Worm (Caenorhabditis elegans): ENCODE data around the gene gst-35.
"Not testable (repeated sequence)": the region's sequence is repeated elsewhere in the genome, so short reads cannot be mapped to it uniquely, and the experiment has no call there.

The gst-35 gene

DNA sequence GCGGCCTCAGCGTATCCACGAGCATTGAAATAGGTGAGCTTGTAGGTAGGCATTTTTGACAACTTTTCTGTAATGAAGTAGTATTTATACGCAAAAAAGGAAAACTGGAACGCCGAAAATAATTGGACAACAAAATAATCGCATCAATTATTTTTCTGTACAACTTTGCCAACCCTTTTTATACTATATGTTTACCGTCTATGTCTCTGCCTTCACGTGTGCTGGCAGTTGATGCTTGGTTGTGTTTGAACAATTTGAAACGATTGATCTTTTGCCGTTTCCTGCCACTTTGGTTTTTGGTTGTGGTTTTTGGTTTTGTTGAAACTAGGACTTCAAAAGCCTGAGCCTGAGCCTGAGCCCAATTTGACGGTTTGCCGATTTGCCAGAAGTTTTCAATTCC, 17.8 kb downstream of the gst-35 start, which contains the start of gene gst-28:
Gene gst-28 (minus strand): TSS at position 238 of the 400 bp plus-strand sequence.
- TF ChIP-seq unc-62 (GFP tag; optimal IDR thresholded peaks at IDR 0.05), result no peak

DNA sequence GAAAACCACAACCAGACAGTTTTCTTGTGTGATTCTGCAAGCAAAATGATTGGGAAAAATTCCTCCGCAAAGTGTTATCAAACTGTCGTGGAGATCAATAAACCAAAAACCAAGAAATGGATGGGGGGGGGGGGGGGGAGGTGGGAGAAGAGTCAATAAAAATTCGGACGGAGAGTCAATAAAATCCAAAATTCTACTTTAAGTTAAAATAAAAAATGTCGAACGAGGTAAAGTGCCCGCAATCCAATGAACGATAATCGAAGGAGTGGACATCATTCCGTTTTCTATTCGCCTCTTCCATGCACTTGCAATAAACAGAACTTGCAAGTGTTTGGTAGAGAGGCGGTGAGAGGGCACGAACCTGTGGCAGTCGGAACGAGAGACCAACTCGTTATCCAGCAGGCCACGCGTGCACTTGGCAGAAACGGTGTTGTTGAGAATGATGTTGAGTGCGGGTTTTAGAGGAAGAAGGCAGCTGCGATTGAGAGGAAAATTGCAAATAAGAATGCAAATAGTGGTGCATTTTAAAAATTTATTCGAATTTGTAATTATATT, 19.4 kb downstream of the gst-35 start, which contains the start of gene gst-27:
Gene gst-27 (minus strand): TSS at position 51 of the 555 bp plus-strand sequence.
- no peak for TF ChIP-seq unc-62 (GFP tag; optimal IDR thresholded peaks at IDR 0.05)

DNA sequence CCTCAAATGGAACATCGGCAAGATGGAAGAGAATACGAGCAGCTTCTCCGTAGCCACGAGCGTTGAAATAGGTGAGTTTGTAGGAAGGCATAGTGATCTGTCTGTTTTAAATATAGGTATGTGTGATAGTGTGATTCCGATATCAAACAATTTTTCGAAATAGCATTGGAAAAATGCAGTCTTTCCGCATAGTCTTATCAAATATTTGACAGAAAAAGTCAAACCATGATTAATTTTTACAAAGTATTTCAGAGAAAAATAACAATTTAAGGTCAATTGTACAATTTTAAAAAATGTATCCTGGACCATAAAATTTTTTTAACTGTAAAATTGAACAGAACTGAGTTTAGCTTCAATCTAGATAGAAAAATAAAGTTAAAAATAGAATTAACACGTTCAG, 20.7 kb downstream of the gst-35 start, which contains the start of gene gst-26:
Gene gst-26 (minus strand): TSS at position 101 of the 400 bp plus-strand sequence.
- no peak for TF ChIP-seq unc-62 (GFP tag; optimal IDR thresholded peaks at IDR 0.05)

DNA sequence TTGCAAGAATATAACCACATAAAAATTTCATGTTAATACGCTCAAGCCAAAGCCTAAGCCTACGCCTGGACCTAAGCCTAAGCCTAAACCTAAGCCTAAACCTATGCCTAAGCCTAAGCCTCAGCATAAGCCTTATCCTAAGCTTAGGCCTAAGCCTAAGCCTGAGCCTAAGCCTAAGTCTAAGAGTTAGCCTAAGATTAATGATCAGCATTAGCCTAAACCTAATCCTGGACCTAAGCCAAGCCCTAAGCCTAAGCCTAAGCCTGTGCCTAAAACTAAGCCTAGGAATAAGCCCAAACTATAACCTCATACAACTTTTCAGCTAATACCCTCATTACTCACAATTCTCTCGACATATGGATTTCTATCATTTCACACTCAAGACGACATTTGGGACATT, 26.8 kb downstream of the gst-35 start:
- TF ChIP-seq unc-62 (GFP tag; optimal IDR thresholded peaks at IDR 0.05), result no peak

DNA sequence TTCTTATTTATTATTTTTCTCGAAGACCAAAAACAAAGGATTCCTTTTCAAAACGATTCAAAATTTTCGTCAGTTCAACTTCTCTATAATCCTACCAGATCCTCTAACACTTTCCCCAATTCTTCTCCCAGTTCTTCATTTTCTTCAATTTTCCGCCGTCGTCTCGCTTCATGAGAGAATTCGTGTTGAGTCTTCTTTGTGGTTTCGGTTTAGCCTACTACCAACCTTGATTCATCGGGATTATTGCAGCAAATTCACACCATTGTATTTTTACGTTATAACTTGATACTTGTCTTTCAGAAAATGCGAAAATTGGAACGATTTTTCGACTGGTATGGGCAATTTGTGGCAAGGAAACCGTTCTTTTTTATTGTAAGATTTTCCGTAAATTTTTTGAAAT, 27.3 kb downstream of the gst-35 start, which contains the start of gene ptr-20:
Gene ptr-20 (plus strand): TSS at position 301 of the 400 bp plus-strand sequence.
- TF ChIP-seq unc-62 (GFP tag; optimal IDR thresholded peaks at IDR 0.05), result no peak

DNA sequence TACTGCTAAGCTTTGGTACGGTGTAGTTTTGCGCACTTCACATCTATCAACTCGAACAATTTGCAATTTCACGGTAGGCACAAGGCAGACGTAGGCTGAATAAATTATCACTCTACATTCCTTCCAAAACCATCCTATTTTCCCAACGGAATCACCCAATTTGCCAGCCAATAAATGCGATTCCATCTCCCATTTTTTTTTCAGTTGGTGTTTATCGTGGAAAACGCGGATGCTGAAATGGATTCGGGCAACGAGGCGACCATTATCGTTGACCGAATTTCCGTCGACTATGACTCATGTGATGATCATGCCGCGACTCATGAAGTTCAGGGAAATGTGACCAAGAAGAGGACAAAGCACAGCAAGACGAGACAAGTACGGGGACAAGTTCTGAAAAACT, 36.7 kb downstream of the gst-35 start:
- no peak for TF ChIP-seq unc-62 (GFP tag; optimal IDR thresholded peaks at IDR 0.05)

DNA sequence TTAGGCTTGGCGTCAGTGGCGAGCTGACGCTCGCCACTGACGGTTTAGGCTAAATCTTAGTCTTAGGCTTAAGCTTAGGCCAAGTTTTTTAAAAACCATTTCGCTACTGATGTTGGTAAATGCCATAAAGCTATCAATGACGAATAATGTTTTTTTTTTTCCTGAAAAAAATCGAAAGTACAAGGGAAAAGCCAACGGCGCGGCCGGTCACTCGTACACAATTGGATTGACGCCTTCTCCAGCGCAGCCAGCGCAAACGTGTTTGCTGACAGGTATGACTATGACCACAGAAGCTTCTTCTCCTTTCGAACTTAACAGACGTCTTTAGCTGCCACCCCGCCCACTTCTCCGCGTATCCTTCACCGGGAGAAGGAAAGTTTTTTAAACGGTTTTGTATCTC, 39.6 kb downstream of the gst-35 start, which contains the start of gene Y53F4B.27:
Gene Y53F4B.27 (plus strand): TSS at position 301 of the 400 bp plus-strand sequence.
- TF ChIP-seq unc-62 (GFP tag; optimal IDR thresholded peaks at IDR 0.05), result no peak

DNA sequence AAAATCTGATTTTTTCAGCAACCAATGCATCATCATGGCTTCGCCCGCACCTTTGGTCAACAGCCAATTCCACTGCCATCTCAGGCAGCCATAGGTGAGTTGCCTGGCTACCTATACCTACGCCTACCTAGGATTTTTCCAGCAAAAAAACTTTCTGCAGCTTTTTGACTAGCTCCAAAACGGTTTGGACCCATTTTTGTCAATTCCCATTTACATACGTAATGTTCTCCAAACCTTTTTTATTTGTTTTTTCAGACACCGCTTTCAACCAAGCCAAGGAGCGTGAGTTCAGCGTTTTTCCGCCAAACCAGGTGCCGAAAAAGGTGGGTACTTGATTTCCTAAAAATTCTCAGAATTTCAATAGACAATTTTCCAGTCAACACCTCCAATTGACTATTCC, 41.5 kb downstream of the gst-35 start:
- TF ChIP-seq unc-62 (GFP tag; optimal IDR thresholded peaks at IDR 0.05), result no peak

DNA sequence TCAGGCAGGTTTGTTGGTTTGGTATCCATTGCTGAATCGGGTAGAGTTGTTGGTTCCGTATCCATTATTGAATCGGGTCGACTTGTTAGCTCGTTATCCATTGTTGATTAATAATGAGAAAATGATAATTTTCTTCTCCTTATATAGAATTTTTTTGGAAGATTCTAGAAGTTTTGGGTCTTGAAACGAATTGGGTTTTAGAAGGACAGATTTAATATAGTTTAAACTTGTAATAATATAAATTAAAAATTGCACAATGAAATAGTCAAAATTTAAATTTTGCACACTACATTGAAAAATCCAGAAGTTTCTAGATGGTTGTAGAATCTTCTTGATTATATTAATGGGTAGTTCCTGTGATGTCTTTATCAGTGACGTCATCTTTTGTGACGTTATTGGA, 44.3 kb downstream of the gst-35 start, which contains the start of gene Y53F4B.26:
Gene Y53F4B.26 (minus strand): TSS at position 101 of the 400 bp plus-strand sequence.
- not testable (repeated sequence) for TF ChIP-seq unc-62 (GFP tag; optimal IDR thresholded peaks at IDR 0.05)

DNA sequence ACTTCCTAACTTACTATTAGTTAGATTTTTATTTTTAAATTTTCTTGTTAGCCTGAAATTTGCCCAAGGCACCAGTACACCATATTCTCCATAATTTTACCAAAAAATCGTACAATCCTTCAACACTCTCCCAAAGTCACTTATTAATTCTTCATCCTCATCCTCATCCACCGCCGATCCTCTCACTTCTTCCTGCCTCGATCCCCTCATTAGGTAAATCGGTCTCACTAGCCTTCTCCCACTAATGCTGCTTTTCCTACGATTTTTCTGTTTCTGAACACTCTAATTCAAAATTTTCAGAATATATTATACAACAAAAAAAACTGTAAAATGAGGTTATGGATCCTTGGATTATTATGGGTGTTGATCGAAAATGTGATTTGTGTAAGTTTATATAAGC, 49.3 kb downstream of the gst-35 start, which contains the start of gene Y53F4B.25:
Gene Y53F4B.25 (plus strand): TSS at position 301 of the 400 bp plus-strand sequence.
- no peak for TF ChIP-seq unc-62 (GFP tag; optimal IDR thresholded peaks at IDR 0.05)

DNA sequence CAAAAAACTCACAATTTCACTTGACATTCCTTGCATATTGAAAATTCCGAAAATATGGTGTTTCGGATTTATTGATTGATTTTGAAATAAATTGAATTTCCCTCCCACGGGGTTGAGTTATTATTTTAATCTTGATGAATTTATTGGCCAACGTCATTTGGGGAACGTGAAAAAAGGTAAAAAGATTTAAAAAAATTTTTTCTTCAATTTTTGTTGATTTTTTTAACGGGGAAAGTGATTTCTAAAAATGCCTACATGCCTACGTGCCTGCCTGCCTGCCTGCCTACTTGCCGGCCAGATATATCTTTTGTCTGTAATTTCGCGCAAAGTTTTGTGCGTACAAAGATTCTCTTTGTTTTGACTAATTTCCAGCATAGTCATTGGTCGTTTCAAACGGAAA, 50.9 kb downstream of the gst-35 start, which contains the start of gene Y53F4B.24:
Gene Y53F4B.24 (minus strand): TSS at position 101 of the 400 bp plus-strand sequence.
- TF ChIP-seq unc-62 (GFP tag; optimal IDR thresholded peaks at IDR 0.05), result no peak
